Worm (Caenorhabditis elegans): ENCODE measurements around the gene C53D6.6.

ce11 chrIV:8984566-8984965 lies 47.9 kb downstream of the C53D6.6 start, which contains the start of gene nstp-1:
- TF ChIP-seq aly-1 (tag; optimal IDR thresholded peaks at IDR 0.05) (no peak), ama-1 (optimal IDR thresholded peaks at IDR 0.05) (no peak), flt-1 (GFP tag; IDR thresholded peaks at IDR 0.05) (no peak), F13C5.2 (tag; optimal IDR thresholded peaks at IDR 0.05) (no peak)

Measured in whole organism, early embryonic.